Fruit fly (Drosophila melanogaster) whole organism, prepupa: ENCODE data around the gene CG5116.

Experiments
- Blimp-1 ChIP-seq: fragments of 200-800 bp; sonication (Bioruptor generic); optimal IDR thresholded peaks from 3 replicates; lab custom pipeline; 2017; ENCODE audit warnings: missing biosample characterization, missing genetic modification characterization, mild to moderate bottlenecking, moderate library complexity, missing genetic modification reagents
- CG10631 ChIP-seq: fragments of 200-800 bp; sonication (Bioruptor generic); optimal IDR thresholded peaks from 2 replicates; lab custom pipeline; 2016; ENCODE audit warnings: missing biosample characterization, missing genetic modification characterization
- CG10669 ChIP-seq: fragments of 200-800 bp; sonication (Bioruptor generic); optimal IDR thresholded peaks from 3 replicates; lab custom pipeline; 2018; ENCODE audit warnings: missing biosample characterization, mild to moderate bottlenecking, missing genetic modification characterization, moderate library complexity
- CG11294 ChIP-seq: fragments of 200-800 bp; sonication (Bioruptor generic); IDR thresholded peaks from 2 replicates; pipeline ENCODE4 v1.3.6; 2022; ENCODE audit warnings: missing biosample characterization, missing genetic modification characterization
- CG11762 ChIP-seq: fragments of 200-800 bp; sonication (Bioruptor generic); optimal IDR thresholded peaks from 3 replicates; lab custom pipeline; 2016; ENCODE audit warnings: missing biosample characterization, missing genetic modification characterization; ENCODE audit not compliant: insufficient read depth
- CG11902 ChIP-seq: fragments of 200-800 bp; sonication (Bioruptor generic); optimal IDR thresholded peaks from 3 replicates; lab custom pipeline; 2016; ENCODE audit warnings: missing biosample characterization, missing genetic modification characterization
- CG15336 ChIP-seq: fragments of 200-800 bp; sonication (Bioruptor generic); IDR thresholded peaks from 2 replicates; pipeline ENCODE4 v1.3.6; 2022; ENCODE audit warnings: missing biosample characterization, missing genetic modification characterization
- CG1621 ChIP-seq: fragments of 200-800 bp; sonication (Bioruptor generic); optimal IDR thresholded peaks from 3 replicates; lab custom pipeline; 2018; ENCODE audit warnings: missing biosample characterization, mild to moderate bottlenecking, missing genetic modification characterization
- CG16779 ChIP-seq: fragments of 200-800 bp; sonication (Bioruptor generic); optimal IDR thresholded peaks from 3 replicates; lab custom pipeline; 2017; ENCODE audit warnings: missing biosample characterization, mild to moderate bottlenecking, missing genetic modification characterization
- CG3032 ChIP-seq: fragments of 200-800 bp; optimal IDR thresholded peaks from 2 replicates; lab custom pipeline; 2019; ENCODE audit warnings: missing biosample characterization, mild to moderate bottlenecking, missing genetic modification characterization, moderate library complexity
- CG31627 ChIP-seq: fragments of 200-800 bp; sonication (Bioruptor generic); optimal IDR thresholded peaks from 3 replicates; lab custom pipeline; 2016; ENCODE audit warnings: missing biosample characterization, missing genetic modification characterization
- CG32006 ChIP-seq: fragments of 200-800 bp; sonication (Bioruptor generic); optimal IDR thresholded peaks from 3 replicates; lab custom pipeline; 2017; ENCODE audit warnings: missing biosample characterization, mild to moderate bottlenecking, missing genetic modification characterization
- CG34406 ChIP-seq: fragments of 200-800 bp; sonication (Bioruptor generic); optimal IDR thresholded peaks from 3 replicates; lab custom pipeline; 2016; ENCODE audit warnings: missing biosample characterization, missing genetic modification characterization
- CG3919 ChIP-seq: fragments of 200-800 bp; sonication (Bioruptor generic); optimal IDR thresholded peaks from 3 replicates; lab custom pipeline; 2016; ENCODE audit warnings: missing biosample characterization, missing genetic modification characterization
- CG4318 ChIP-seq: fragments of 200-800 bp; sonication (Bioruptor generic); optimal IDR thresholded peaks from 3 replicates; lab custom pipeline; 2017; ENCODE audit warnings: missing biosample characterization, mild to moderate bottlenecking, missing genetic modification characterization
- CG6163 ChIP-seq: fragments of 200-800 bp; sonication (Bioruptor generic); IDR thresholded peaks from 3 replicates; pipeline ENCODE4 v1.3.6; 2022; ENCODE audit warnings: missing biosample characterization, missing genetic modification characterization
- CG6276 ChIP-seq: fragments of 200-800 bp; sonication (Bioruptor generic); optimal IDR thresholded peaks from 2 replicates; lab custom pipeline; 2017; ENCODE audit warnings: missing biosample characterization, mild to moderate bottlenecking, missing genetic modification characterization
- CG6792 ChIP-seq: fragments of 200-800 bp; sonication (Bioruptor generic); optimal IDR thresholded peaks from 3 replicates; lab custom pipeline; 2016; ENCODE audit warnings: missing biosample characterization, missing genetic modification characterization
- CG6808 ChIP-seq: fragments of 200-800 bp; sonication (Bioruptor generic); optimal IDR thresholded peaks from 3 replicates; lab custom pipeline; 2017; ENCODE audit warnings: missing biosample characterization, missing genetic modification characterization, mild to moderate bottlenecking, moderate library complexity, missing genetic modification reagents
- CG6854 ChIP-seq: fragments of 200-800 bp; sonication (Bioruptor generic); optimal IDR thresholded peaks from 2 replicates; lab custom pipeline; 2017; ENCODE audit warnings: missing biosample characterization, mild to moderate bottlenecking, missing genetic modification characterization
- CG7368 ChIP-seq: fragments of 200-800 bp; sonication (Bioruptor generic); optimal IDR thresholded peaks from 3 replicates; lab custom pipeline; 2016; ENCODE audit warnings: missing biosample characterization, missing genetic modification characterization
- CG8119 ChIP-seq: fragments of 200-800 bp; sonication (Bioruptor generic); IDR thresholded peaks from 3 replicates; pipeline ENCODE4 v1.3.6; 2022; ENCODE audit warnings: missing biosample characterization, missing genetic modification characterization
- CG8319 ChIP-seq: fragments of 200-800 bp; sonication (Bioruptor generic); optimal IDR thresholded peaks from 3 replicates; lab custom pipeline; 2016; ENCODE audit warnings: missing biosample characterization, missing genetic modification characterization
- CG8632 ChIP-seq: fragments of 200-800 bp; sonication (Bioruptor generic); optimal IDR thresholded peaks from 3 replicates; lab custom pipeline; 2016; ENCODE audit warnings: missing biosample characterization, missing genetic modification characterization
- CG9139 ChIP-seq: fragments of 200-800 bp; sonication (Bioruptor generic); optimal IDR thresholded peaks from 3 replicates; lab custom pipeline; 2017; ENCODE audit warnings: missing biosample characterization, mild to moderate bottlenecking, missing genetic modification characterization
- Eip78C ChIP-seq: fragments of 200-800 bp; sonication (Bioruptor generic); peaks from one replicate; lab custom pipeline; 2016; ENCODE audit warnings: missing biosample characterization, missing genetic modification characterization
- Ets96B ChIP-seq: fragments of 200-800 bp; optimal IDR thresholded peaks from 2 replicates; lab custom pipeline; 2019; ENCODE audit warnings: missing biosample characterization, mild to moderate bottlenecking, missing genetic modification characterization, moderate library complexity
- Gug ChIP-seq: fragments of 200-800 bp; sonication (Bioruptor generic); IDR thresholded peaks from 2 replicates; pipeline ENCODE4 v1.3.6; 2022; ENCODE audit warnings: missing biosample characterization, missing genetic modification characterization
- Hr39 ChIP-seq: fragments of 200-800 bp; sonication (Bioruptor generic); optimal IDR thresholded peaks from 2 replicates; lab custom pipeline; 2016; ENCODE audit warnings: missing biosample characterization, missing genetic modification characterization
- Hr4 ChIP-seq: fragments of 200-800 bp; sonication (Bioruptor generic); optimal IDR thresholded peaks from 3 replicates; lab custom pipeline; 2016; ENCODE audit warnings: missing biosample characterization, missing genetic modification characterization
- Lpt ChIP-seq: fragments of 200-800 bp; sonication (Bioruptor generic); optimal IDR thresholded peaks from 3 replicates; lab custom pipeline; 2016; ENCODE audit warnings: missing biosample characterization, missing genetic modification characterization
- Sox14 ChIP-seq: fragments of 200-800 bp; sonication (Bioruptor generic); optimal IDR thresholded peaks from 3 replicates; lab custom pipeline; 2016; ENCODE audit warnings: missing biosample characterization, missing genetic modification characterization
- Sox15 ChIP-seq: fragments of 200-800 bp; sonication (Bioruptor generic); optimal IDR thresholded peaks from 3 replicates; lab custom pipeline; 2016; ENCODE audit warnings: missing biosample characterization, missing genetic modification characterization
- achi ChIP-seq: fragments of 200-800 bp; sonication (Bioruptor generic); optimal IDR thresholded peaks from 3 replicates; lab custom pipeline; 2016; ENCODE audit warnings: missing biosample characterization, missing genetic modification characterization
- acj6 ChIP-seq: fragments of 200-800 bp; sonication (Bioruptor generic); optimal IDR thresholded peaks from 3 replicates; lab custom pipeline; 2016; ENCODE audit warnings: missing biosample characterization, missing genetic modification characterization
- cyc ChIP-seq: fragments of 200-800 bp; sonication (Bioruptor generic); optimal IDR thresholded peaks from 3 replicates; lab custom pipeline; 2016; ENCODE audit warnings: missing biosample characterization, missing genetic modification characterization
- dac ChIP-seq: fragments of 200-800 bp; sonication (Bioruptor generic); optimal IDR thresholded peaks from 2 replicates; lab custom pipeline; 2017; ENCODE audit warnings: missing biosample characterization, mild to moderate bottlenecking, missing genetic modification characterization
- dsx ChIP-seq: fragments of 200-800 bp; optimal IDR thresholded peaks from 3 replicates; lab custom pipeline; 2019; ENCODE audit warnings: missing biosample characterization, mild to moderate bottlenecking, missing genetic modification characterization, moderate library complexity; ENCODE audit not compliant: poor library complexity, severe bottlenecking
- esn ChIP-seq: fragments of 200-800 bp; sonication (Bioruptor generic); optimal IDR thresholded peaks from 2 replicates; lab custom pipeline; 2016; ENCODE audit warnings: missing biosample characterization, mild to moderate bottlenecking, missing genetic modification characterization, moderate library complexity
- fd85E ChIP-seq: fragments of 200-800 bp; sonication (Bioruptor generic); optimal IDR thresholded peaks from 3 replicates; lab custom pipeline; 2016; ENCODE audit warnings: missing biosample characterization, missing genetic modification characterization
- lz ChIP-seq: fragments of 200-800 bp; sonication (Bioruptor generic); optimal IDR thresholded peaks from 3 replicates; lab custom pipeline; 2016; ENCODE audit warnings: missing biosample characterization, missing genetic modification characterization
- pdm3 ChIP-seq: fragments of 200-800 bp; sonication (Bioruptor generic); optimal IDR thresholded peaks from 3 replicates; lab custom pipeline; 2016; ENCODE audit warnings: missing biosample characterization, missing genetic modification characterization
- salr ChIP-seq, 2 experiments: fragments of 200-800 bp; sonication (Bioruptor generic); optimal IDR thresholded peaks; 3 replicates each; lab custom pipeline; 2016 to 2018; ENCODE audit warnings: missing biosample characterization in 2 of 2, missing genetic modification characterization in 2 of 2, mild to moderate bottlenecking in 1 of 2
- spab ChIP-seq: fragments of 200-800 bp; sonication (Bioruptor generic); optimal IDR thresholded peaks from 2 replicates; lab custom pipeline; 2017; ENCODE audit warnings: missing biosample characterization, mild to moderate bottlenecking, missing genetic modification characterization, missing genetic modification reagents
- ss ChIP-seq, 2 experiments: fragments of 200-800 bp; sonication (Bioruptor generic); optimal IDR thresholded peaks; 2 replicates in 1 of 2; 3 replicates in 1 of 2; lab custom pipeline; 2017 to 2018; ENCODE audit warnings: mild to moderate bottlenecking in 2 of 2, missing biosample characterization in 2 of 2, missing genetic modification characterization in 2 of 2, moderate library complexity in 1 of 2
- svp ChIP-seq: fragments of 200-800 bp; sonication (Bioruptor generic); peaks from one replicate; lab custom pipeline; 2016; ENCODE audit warnings: missing biosample characterization, missing genetic modification characterization
- topi ChIP-seq: fragments of 200-800 bp; sonication (Bioruptor generic); optimal IDR thresholded peaks from 3 replicates; lab custom pipeline; 2016; ENCODE audit warnings: missing biosample characterization, missing genetic modification characterization

Gene CG5116

DNA sequence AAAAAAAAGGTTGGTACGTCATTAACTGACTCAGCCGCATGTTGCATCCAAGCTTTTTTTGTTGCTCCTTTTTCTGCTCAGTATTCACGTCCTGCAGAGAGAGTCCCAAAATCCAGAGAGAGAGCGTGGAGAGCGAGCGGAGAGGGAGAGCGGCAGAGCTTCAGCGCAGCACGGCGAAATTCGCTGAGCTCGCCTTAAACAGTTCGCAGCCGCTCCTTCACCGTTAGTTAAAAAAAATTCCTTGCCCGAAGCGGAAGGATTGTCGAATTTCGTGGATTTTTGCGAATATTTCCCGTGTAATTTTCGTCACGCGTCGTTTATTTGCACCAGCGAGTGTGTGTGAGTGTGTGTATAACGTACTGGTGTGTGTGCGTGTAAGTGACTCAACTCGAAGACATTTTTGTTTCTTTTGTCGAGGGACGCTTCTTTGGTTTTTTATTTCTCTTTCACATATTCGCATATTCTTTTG is 35.2 kb downstream of the CG5116 start (continued):
- TF ChIP-seq CG4318: no peak

DNA sequence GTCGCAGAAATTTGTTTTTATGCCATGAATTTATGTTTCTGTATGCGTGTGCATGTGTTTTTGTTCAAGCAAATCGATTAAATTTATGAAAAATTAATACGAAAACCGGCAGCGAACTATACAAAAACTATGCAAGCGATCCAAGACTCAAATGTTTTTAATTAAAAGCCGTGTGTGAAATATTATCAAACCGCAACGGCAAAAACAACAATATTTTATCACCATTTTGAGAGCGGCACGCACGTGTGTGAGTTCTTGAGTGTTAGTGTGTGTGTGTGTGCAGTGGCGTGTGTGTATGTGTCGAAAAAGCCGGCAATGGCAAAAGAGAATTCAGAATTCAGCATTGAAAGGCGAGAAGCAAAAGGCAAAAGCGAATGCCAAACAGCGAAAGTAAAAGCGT is 35.7 kb downstream of the CG5116 start:
- TF ChIP-seq salr (GFP tag; optimal IDR thresholded peaks at IDR 0.05; lab: Kevin White, UChicago) (no peak), achi (GFP tag; lab: Kevin White, UChicago) (no peak), Blimp-1 (GFP tag; lab: Kevin White, UChicago) (peak; percentile 75), CG6163 (GFP tag; lab: Robert Waterston, UW) (no peak), CG34406 (no peak)

DNA sequence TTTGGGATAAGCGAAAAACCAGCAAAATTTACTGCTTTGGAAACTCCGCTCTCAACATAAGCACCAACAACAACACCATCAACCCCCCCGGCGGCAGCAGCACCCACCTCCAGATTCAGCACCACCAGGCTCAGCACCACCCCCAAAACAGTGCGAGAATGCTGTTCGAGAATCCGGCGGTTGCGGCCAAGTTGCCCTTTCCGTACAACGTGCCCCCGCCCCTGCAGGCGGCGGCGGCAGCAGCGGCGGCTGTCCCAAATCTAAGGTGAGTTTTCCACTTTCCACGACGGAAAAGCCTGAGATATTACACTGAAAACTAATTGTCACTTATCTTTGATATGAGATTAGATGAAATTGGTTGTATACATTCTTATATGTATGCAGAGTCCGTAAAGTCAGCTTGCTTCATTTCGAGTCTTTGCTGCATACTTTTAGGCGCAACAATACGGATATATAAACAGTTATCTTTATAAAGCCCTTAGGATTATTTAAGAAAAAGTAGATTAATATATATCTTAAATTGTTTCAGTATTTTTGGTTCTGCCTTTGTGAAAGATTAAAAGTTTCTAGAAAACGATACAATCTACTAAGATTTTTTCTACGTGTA is 36.7 kb downstream of the CG5116 start:
- TF ChIP-seq CG6854 (GFP tag; lab: Kevin White, UChicago): no peak
- TF ChIP-seq cyc (GFP tag; lab: Kevin White, UChicago): no peak
- TF ChIP-seq Hr39: peak; percentile 17
- TF ChIP-seq CG15336 (GFP tag; lab: Robert Waterston, UW): no peak
- no peak for TF ChIP-seq CG11762 (GFP tag; lab: Kevin White, UChicago)
- TF ChIP-seq Blimp-1 (GFP tag; lab: Kevin White, UChicago): no peak
- TF ChIP-seq CG1621: no peak
- TF ChIP-seq dac: no peak
- no peak for TF ChIP-seq CG3919 (GFP tag; lab: Kevin White, UChicago)
- TF ChIP-seq achi (GFP tag; lab: Kevin White, UChicago): peak; percentile 12
- no peak for TF ChIP-seq CG3032 (tag; lab: Kevin White, UChicago)
- no peak for TF ChIP-seq Lpt (GFP tag; lab: Kevin White, UChicago)
- TF ChIP-seq CG6808: peak; percentile 25
- TF ChIP-seq spab: no peak
- no peak for TF ChIP-seq CG31627 (GFP tag; lab: Kevin White, UChicago)
- no peak for TF ChIP-seq fd85E
- peak; percentile 34 for TF ChIP-seq Hr4 (GFP tag; lab: Kevin White, UChicago)
- TF ChIP-seq CG4318: no peak
- no peak for TF ChIP-seq dsx
- peak; percentile 13 for TF ChIP-seq Ets96B
- peak; percentile 22 for TF ChIP-seq pdm3 (GFP tag; lab: Kevin White, UChicago)
- no peak for TF ChIP-seq esn (GFP tag; lab: Kevin White, UChicago)
- TF ChIP-seq CG6163 (GFP tag; lab: Robert Waterston, UW): no peak
- peak; percentile 16 for TF ChIP-seq CG8632 (GFP tag; lab: Kevin White, UChicago)
- TF ChIP-seq topi: no peak
- no peak for TF ChIP-seq CG6276 (GFP tag; lab: Kevin White, UChicago)
- no peak for TF ChIP-seq Sox15 (GFP tag; lab: Kevin White, UChicago)
- TF ChIP-seq Eip78C (GFP tag; lab: Kevin White, UChicago): peak; percentile 84
- TF ChIP-seq Sox14 (GFP tag; lab: Kevin White, UChicago): peak; percentile 6
- TF ChIP-seq lz (GFP tag; lab: Kevin White, UChicago): no peak
- TF ChIP-seq CG8119 (GFP tag; lab: Robert Waterston, UW): 0 out of 3 replicates have a peak, but pooled peaks have one; percentile 25
- no peak for TF ChIP-seq CG8319 (GFP tag; lab: Kevin White, UChicago)
- TF ChIP-seq CG7368 (GFP tag; lab: Kevin White, UChicago): no peak
- no peak for TF ChIP-seq Gug (GFP tag; lab: Robert Waterston, UW)
- TF ChIP-seq CG9139 (GFP tag; lab: Kevin White, UChicago): no peak
- TF ChIP-seq svp (GFP tag; lab: Kevin White, UChicago): no peak
- TF ChIP-seq CG6792 (GFP tag; lab: Kevin White, UChicago): no peak
- TF ChIP-seq CG11902 (GFP tag; lab: Kevin White, UChicago): no peak
- peak; percentile 24 for TF ChIP-seq CG10631 (GFP tag; lab: Kevin White, UChicago)
- no peak for TF ChIP-seq CG16779
- no peak for TF ChIP-seq CG11294 (GFP tag; lab: Robert Waterston, UW)
- TF ChIP-seq CG32006 (GFP tag; lab: Kevin White, UChicago): peak; percentile 35
- no peak for TF ChIP-seq CG34406
- TF ChIP-seq ss (GFP tag; optimal IDR thresholded peaks at IDR 0.05; lab: Kevin White, UChicago): peak in 1 of 2 experiments; percentile 5
- TF ChIP-seq acj6 (GFP tag; lab: Kevin White, UChicago): peak; percentile 15
- peak; percentile 29 for TF ChIP-seq CG10669 (GFP tag; lab: Kevin White, UChicago)
